Worm (Caenorhabditis elegans) whole organism, L1 larva: ENCODE results near the gene C18A11.1.

ENCODE experiments used
- C04F5.9 ChIP-seq: sonication (generic microtip); optimal IDR thresholded peaks from 2 replicates; lab custom pipeline; 2016; ENCODE audit warnings: missing genetic modification characterization, missing compliant biosample characterization
- C16A3.4 ChIP-seq: fragments of 150-350 bp; optimal IDR thresholded peaks from 2 replicates; lab custom pipeline; 2014; ENCODE audit warnings: missing biosample characterization, missing genetic modification characterization
- C34B4.2 ChIP-seq: sonication (generic microtip); optimal IDR thresholded peaks from 2 replicates; lab custom pipeline; 2017; ENCODE audit warnings: mild to moderate bottlenecking, missing genetic modification characterization, missing compliant biosample characterization
- F16B12.6 ChIP-seq: fragments of 150-350 bp; optimal IDR thresholded peaks from 2 replicates; lab custom pipeline; 2014; ENCODE audit warnings: missing biosample characterization, missing genetic modification characterization
- Y116A8C.19 ChIP-seq: sonication (generic microtip); optimal IDR thresholded peaks from 2 replicates; lab custom pipeline; 2016; ENCODE audit warnings: missing compliant biosample characterization, missing genetic modification characterization, borderline replicate concordance
- aha-1 ChIP-seq: fragments of 150-350 bp; optimal IDR thresholded peaks from 2 replicates; lab custom pipeline; 2014; ENCODE audit warnings: missing biosample characterization, missing genetic modification characterization
- aly-2 ChIP-seq: fragments of 150-350 bp; optimal IDR thresholded peaks from 2 replicates; lab custom pipeline; 2014; ENCODE audit warnings: missing biosample characterization, missing genetic modification characterization
- ama-1 ChIP-seq: fragments of 150-350 bp; optimal IDR thresholded peaks from 2 replicates; lab custom pipeline; 2014
- blmp-1 ChIP-seq: fragments of 150-350 bp; optimal IDR thresholded peaks from 2 replicates; lab custom pipeline; 2014; ENCODE audit warnings: missing biosample characterization, missing genetic modification characterization
- ceh-63 ChIP-seq: fragments of 200-800 bp; sonication (Bioruptor generic); optimal IDR thresholded peaks from 2 replicates; lab custom pipeline; 2018; ENCODE audit warnings: mild to moderate bottlenecking, missing genetic modification characterization, missing compliant biosample characterization
- ceh-8 ChIP-seq: fragments of 200-800 bp; sonication (Bioruptor generic); optimal IDR thresholded peaks from 2 replicates; lab custom pipeline; 2018; ENCODE audit warnings: mild to moderate bottlenecking, missing genetic modification characterization, moderate library complexity, missing compliant biosample characterization
- ceh-88 ChIP-seq: fragments of 200-800 bp; sonication (Bioruptor generic); IDR thresholded peaks from 2 replicates; pipeline ENCODE4 v1.3.6; 2022; ENCODE audit warnings: missing genetic modification characterization, missing compliant biosample characterization
- ces-1 ChIP-seq: fragments of 150-350 bp; optimal IDR thresholded peaks from 2 replicates; lab custom pipeline; 2014; ENCODE audit warnings: missing biosample characterization, missing genetic modification reagents, missing genetic modification characterization
- dpl-1 ChIP-seq, 3 experiments: fragments of 150-350 bp in 2 of 3; sonication (generic microtip) in 1 of 3; optimal IDR thresholded peaks; 2 replicates each; lab custom pipeline; 2014 to 2017; ENCODE audit warnings: missing biosample characterization in 3 of 3, missing genetic modification characterization in 3 of 3, missing genetic modification reagents in 3 of 3
- efl-1 ChIP-seq, 4 experiments: fragments of 150-350 bp; optimal IDR thresholded peaks in 3 of 4; peaks in 1 of 4; 1 replicate in 1 of 4; 2 replicates in 3 of 4; lab custom pipeline; 2014; ENCODE audit warnings: missing biosample characterization in 2 of 4, missing genetic modification characterization in 2 of 4, missing genetic modification reagents in 2 of 4
- efl-3 ChIP-seq: fragments of 200-800 bp; sonication (Bioruptor generic); optimal IDR thresholded peaks from 2 replicates; lab custom pipeline; 2018; ENCODE audit warnings: mild to moderate bottlenecking, missing genetic modification characterization, missing compliant biosample characterization
- egl-13 ChIP-seq: sonication (generic microtip); optimal IDR thresholded peaks from 2 replicates; lab custom pipeline; 2016; ENCODE audit warnings: missing genotype, missing genetic modification reagents, missing genetic modification characterization, missing compliant biosample characterization
- egl-27 ChIP-seq, 2 experiments: fragments of 150-350 bp in 1 of 2; sonication (generic microtip); optimal IDR thresholded peaks; 3 replicates each; lab custom pipeline; 2017 to 2018; ENCODE audit warnings: missing biosample characterization in 2 of 2, missing genetic modification characterization in 2 of 2, missing genetic modification reagents in 2 of 2
- fkh-8 ChIP-seq: sonication (generic microtip); optimal IDR thresholded peaks from 2 replicates; lab custom pipeline; 2016; ENCODE audit warnings: mild to moderate bottlenecking, missing genetic modification characterization, missing compliant biosample characterization
- fos-1 ChIP-seq: fragments of 150-350 bp; optimal IDR thresholded peaks from 2 replicates; lab custom pipeline; 2014; ENCODE audit warnings: missing biosample characterization, missing genetic modification characterization
- grh-1 ChIP-seq: fragments of 200-800 bp; sonication (Bioruptor generic); IDR thresholded peaks from 2 replicates; pipeline ENCODE4 v1.3.6; 2022; ENCODE audit warnings: missing genetic modification reagents, missing genetic modification characterization, missing compliant biosample characterization
- hpl-2 ChIP-seq: fragments of 150-350 bp; optimal IDR thresholded peaks from 2 replicates; lab custom pipeline; 2014; ENCODE audit warnings: missing biosample characterization, missing genetic modification reagents, missing genetic modification characterization
- lin-13 ChIP-seq: fragments of 150-350 bp; optimal IDR thresholded peaks from 2 replicates; lab custom pipeline; 2014; ENCODE audit warnings: missing biosample characterization, missing genetic modification reagents, missing genetic modification characterization
- lin-14 ChIP-seq: fragments of 200-800 bp; sonication (Bioruptor generic); optimal IDR thresholded peaks from 2 replicates; lab custom pipeline; 2018; ENCODE audit warnings: mild to moderate bottlenecking, missing genetic modification characterization, moderate library complexity, missing compliant biosample characterization
- lin-35 ChIP-seq, 2 experiments: fragments of 150-350 bp; optimal IDR thresholded peaks; 2 replicates each; lab custom pipeline; 2014; ENCODE audit warnings: missing biosample characterization in 2 of 2, missing genetic modification characterization in 2 of 2, missing genetic modification reagents in 2 of 2
- lsy-2 ChIP-seq, 2 experiments: fragments of 150-350 bp; optimal IDR thresholded peaks; 2 replicates each; lab custom pipeline; 2014; ENCODE audit warnings: missing biosample characterization in 2 of 2, missing genetic modification characterization in 2 of 2
- mdl-1 ChIP-seq, 2 experiments: fragments of 150-350 bp; optimal IDR thresholded peaks; 2 replicates each; lab custom pipeline; 2014 to 2017; ENCODE audit warnings: missing biosample characterization in 2 of 2, missing genetic modification characterization in 2 of 2, inconsistent platforms in 1 of 2
- mef-2 ChIP-seq: fragments of 150-350 bp; optimal IDR thresholded peaks from 2 replicates; lab custom pipeline; 2014; ENCODE audit warnings: missing biosample characterization, missing genetic modification characterization
- nhr-11 ChIP-seq: fragments of 150-350 bp; optimal IDR thresholded peaks from 2 replicates; lab custom pipeline; 2014; ENCODE audit warnings: missing biosample characterization, missing genetic modification characterization
- nhr-12 ChIP-seq: sonication (generic microtip); optimal IDR thresholded peaks from 2 replicates; lab custom pipeline; 2017; ENCODE audit warnings: missing biosample characterization, missing genetic modification characterization
- nhr-20 ChIP-seq: sonication (generic microtip); optimal IDR thresholded peaks from 2 replicates; lab custom pipeline; 2016; ENCODE audit warnings: mild to moderate bottlenecking, missing genetic modification characterization, missing compliant biosample characterization
- nhr-237 ChIP-seq: fragments of 150-350 bp; optimal IDR thresholded peaks from 2 replicates; lab custom pipeline; 2014; ENCODE audit warnings: missing biosample characterization, missing genetic modification characterization
- nhr-28 ChIP-seq: fragments of 150-350 bp; optimal IDR thresholded peaks from 2 replicates; lab custom pipeline; 2014; ENCODE audit warnings: missing biosample characterization, missing genetic modification characterization
- nhr-76 ChIP-seq: sonication (generic microtip); optimal IDR thresholded peaks from 2 replicates; lab custom pipeline; 2017; ENCODE audit warnings: missing biosample characterization, missing genetic modification characterization
- nhr-77 ChIP-seq: fragments of 150-350 bp; optimal IDR thresholded peaks from 2 replicates; lab custom pipeline; 2014; ENCODE audit warnings: missing biosample characterization, missing genetic modification characterization
- nhr-84 ChIP-seq: sonication (generic microtip); optimal IDR thresholded peaks from 2 replicates; lab custom pipeline; 2017; ENCODE audit warnings: missing biosample characterization, missing genetic modification characterization
- nhr-90 ChIP-seq: sonication (generic microtip); optimal IDR thresholded peaks from 2 replicates; lab custom pipeline; 2016; ENCODE audit warnings: mild to moderate bottlenecking, missing genetic modification characterization, missing compliant biosample characterization; ENCODE audit not compliant: poor library complexity
- pag-3 ChIP-seq: sonication (generic microtip); optimal IDR thresholded peaks from 2 replicates; lab custom pipeline; 2017; ENCODE audit warnings: missing genetic modification characterization, mild to moderate bottlenecking, missing compliant biosample characterization, antibody characterized with exemption, borderline replicate concordance; ENCODE audit not compliant: insufficient read depth
- pax-3 ChIP-seq: fragments of 200-800 bp; sonication (Bioruptor generic); optimal IDR thresholded peaks from 2 replicates; lab custom pipeline; 2018; ENCODE audit warnings: mild to moderate bottlenecking, missing genetic modification characterization, moderate library complexity, missing compliant biosample characterization
- pqm-1 ChIP-seq: sonication (generic microtip); optimal IDR thresholded peaks from 3 replicates; lab custom pipeline; 2017; ENCODE audit warnings: missing biosample characterization, missing genetic modification characterization
- skn-1 ChIP-seq: fragments of 150-350 bp; optimal IDR thresholded peaks from 2 replicates; lab custom pipeline; 2014; ENCODE audit warnings: missing biosample characterization, missing genetic modification characterization
- sptf-1 ChIP-seq: fragments of 150-350 bp; optimal IDR thresholded peaks from 2 replicates; lab custom pipeline; 2014; ENCODE audit warnings: missing biosample characterization, missing genetic modification characterization
- sup-37 ChIP-seq: fragments of 200-800 bp; sonication (Bioruptor generic); optimal IDR thresholded peaks from 2 replicates; lab custom pipeline; 2018; ENCODE audit warnings: mild to moderate bottlenecking, missing genetic modification characterization, missing compliant biosample characterization
- swsn-7 ChIP-seq: sonication (generic microtip); optimal IDR thresholded peaks from 2 replicates; lab custom pipeline; 2016; ENCODE audit warnings: missing genetic modification characterization, missing compliant biosample characterization
- unc-30 ChIP-seq: sonication (generic microtip); optimal IDR thresholded peaks from 2 replicates; lab custom pipeline; 2017; ENCODE audit warnings: missing biosample characterization, missing genetic modification characterization
- unc-62 ChIP-seq: fragments of 150-350 bp; optimal IDR thresholded peaks from 2 replicates; lab custom pipeline; 2014; ENCODE audit warnings: missing biosample characterization, missing genetic modification reagents, missing genetic modification characterization
- vab-15 ChIP-seq: sonication (generic microtip); optimal IDR thresholded peaks from 2 replicates; lab custom pipeline; 2017; ENCODE audit warnings: missing genotype, mild to moderate bottlenecking, missing genetic modification characterization, missing compliant biosample characterization
- zag-1 ChIP-seq: fragments of 150-350 bp; optimal IDR thresholded peaks from 2 replicates; lab custom pipeline; 2014; ENCODE audit warnings: missing biosample characterization, missing genetic modification characterization

C18A11.1 gene

ce11 chrX:8030032-8030431, 39.1 kb upstream of the C18A11.1 start:
- TF ChIP-seq lin-13 (GFP tag; lab: Kevin White, UChicago) (no peak), unc-62 (GFP tag; lab: Kevin White, UChicago) (no peak), mdl-1 (tag; optimal IDR thresholded peaks at IDR 0.05; lab: Kevin White, UChicago) (no peak), mef-2 (tag; lab: Kevin White, UChicago) (no peak), nhr-77 (tag; lab: Kevin White, UChicago) (no peak), pqm-1 (tag; lab: Kevin White, UChicago) (no peak), C04F5.9 (tag; lab: Kevin White, UChicago) (no peak)

DNA sequence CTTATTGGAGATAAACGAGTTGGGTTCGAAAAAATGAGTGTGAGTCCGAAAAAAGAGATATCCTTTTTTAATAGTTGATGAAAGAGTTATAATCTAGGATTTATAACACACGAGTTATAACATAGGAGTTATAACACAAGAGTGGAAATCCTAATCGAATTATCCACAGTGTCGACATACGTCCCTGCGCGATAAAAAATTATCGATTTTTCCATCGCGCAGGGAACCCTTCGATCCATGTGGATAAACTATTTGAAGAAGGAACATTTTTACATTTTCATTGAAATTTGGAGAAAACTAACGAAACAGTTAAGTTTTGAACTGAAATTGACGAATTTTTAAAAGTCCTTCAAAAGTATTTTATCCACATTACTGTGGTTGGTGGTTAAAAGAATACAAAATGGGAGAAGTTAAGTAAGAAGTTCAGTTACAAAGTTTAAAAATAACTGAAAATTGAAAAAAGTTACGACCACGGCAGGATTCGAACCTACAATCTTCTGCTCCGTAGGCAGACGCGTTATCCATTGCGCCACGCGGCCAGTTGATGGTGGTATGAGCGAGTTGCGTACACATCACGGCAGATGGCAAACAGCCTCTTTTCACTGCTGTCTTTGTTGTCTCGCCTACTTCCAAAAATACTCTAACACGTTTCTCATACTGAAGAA, 32.8 kb upstream of the C18A11.1 start:
- peak; percentile 100 for TF ChIP-seq nhr-90
- TF ChIP-seq zag-1, result peak; percentile 86
- peak; percentile 28 for TF ChIP-seq unc-62 (GFP tag; lab: Kevin White, UChicago)
- TF ChIP-seq ceh-63, result peak; percentile 98
- peak; percentile 66 for TF ChIP-seq nhr-12
- TF ChIP-seq ceh-8 (GFP tag; lab: Kevin White, UChicago), result peak; percentile 99
- peak; percentile 72 for TF ChIP-seq blmp-1 (tag; lab: Kevin White, UChicago)
- peak; percentile 96 for TF ChIP-seq lin-13 (GFP tag; lab: Kevin White, UChicago)
- TF ChIP-seq ama-1, result no peak
- TF ChIP-seq C16A3.4, result peak; percentile 99
- peak; percentile 96 for TF ChIP-seq fkh-8 (tag; lab: Kevin White, UChicago)
- TF ChIP-seq hpl-2, result peak; percentile 98
- TF ChIP-seq C04F5.9 (tag; lab: Kevin White, UChicago), result peak; percentile 93
- TF ChIP-seq efl-1 (optimal IDR thresholded peaks at IDR 0.05; lab: Kevin White, UChicago), result peak; percentile 85 to 89
- TF ChIP-seq efl-1 (GFP tag; optimal IDR thresholded peaks at IDR 0.05 in 1 of 2; lab: Kevin White, UChicago), result peak; percentile 73 to 97
- peak; percentile 43 for TF ChIP-seq Y116A8C.19 (tag; lab: Kevin White, UChicago)
- TF ChIP-seq lin-35 (GFP tag; optimal IDR thresholded peaks at IDR 0.05; lab: Kevin White, UChicago), result peak; percentile 63 to 91
- peak; percentile 34 for TF ChIP-seq aha-1 (tag; lab: Kevin White, UChicago)
- TF ChIP-seq C34B4.2 (tag; lab: Kevin White, UChicago), result no peak
- peak; percentile 88 for TF ChIP-seq nhr-84 (tag; lab: Kevin White, UChicago)
- peak; percentile 95 for TF ChIP-seq pax-3
- peak; percentile 88 for TF ChIP-seq mef-2 (tag; lab: Kevin White, UChicago)
- peak; percentile 31 to 60 (median 53) for TF ChIP-seq dpl-1 (GFP tag; optimal IDR thresholded peaks at IDR 0.05; lab: Kevin White, UChicago)
- TF ChIP-seq sptf-1 (tag; lab: Kevin White, UChicago), result no peak
- TF ChIP-seq lsy-2 (tag; optimal IDR thresholded peaks at IDR 0.05; lab: Kevin White, UChicago), result peak; percentile 95 to 96
- peak; percentile 98 for TF ChIP-seq lin-14 (GFP tag; lab: Kevin White, UChicago)
- peak; percentile 99 for TF ChIP-seq swsn-7 (tag; lab: Kevin White, UChicago)
- peak; percentile 98 for TF ChIP-seq fos-1 (tag; lab: Kevin White, UChicago)
- no peak for TF ChIP-seq pag-3 (tag; lab: Kevin White, UChicago)
- TF ChIP-seq skn-1 (tag; lab: Kevin White, UChicago), result peak; percentile 96
- TF ChIP-seq nhr-237 (tag; lab: Kevin White, UChicago), result peak; percentile 96
- peak; percentile 91 to 94 for TF ChIP-seq egl-27 (tag; optimal IDR thresholded peaks at IDR 0.05; lab: Kevin White, UChicago)
- peak; percentile 65 for TF ChIP-seq vab-15 (tag; lab: Kevin White, UChicago)
- TF ChIP-seq ces-1 (GFP tag; lab: Kevin White, UChicago), result peak; percentile 27
- TF ChIP-seq efl-3, result peak; percentile 97
- peak; percentile 98 for TF ChIP-seq egl-13 (tag; lab: Kevin White, UChicago)
- TF ChIP-seq ceh-88 (GFP tag; lab: Robert Waterston, UW), result peak; percentile 98
- peak; percentile 92 for TF ChIP-seq unc-30
- peak; percentile 78 for TF ChIP-seq nhr-76 (tag; lab: Kevin White, UChicago)
- TF ChIP-seq nhr-28 (tag; lab: Kevin White, UChicago), result peak; percentile 53
- peak; percentile 99 for TF ChIP-seq aly-2 (tag; lab: Kevin White, UChicago)
- TF ChIP-seq grh-1 (GFP tag; lab: Robert Waterston, UW), result peak; percentile 96
- TF ChIP-seq F16B12.6, result peak; percentile 50
- TF ChIP-seq pqm-1 (tag; lab: Kevin White, UChicago), result peak; percentile 69
- peak; percentile 99 for TF ChIP-seq nhr-11 (tag; lab: Kevin White, UChicago)
- TF ChIP-seq sup-37 (GFP tag; lab: Kevin White, UChicago), result peak; percentile 95
- TF ChIP-seq nhr-20 (tag; lab: Kevin White, UChicago), result peak; percentile 99
